Worm (Caenorhabditis elegans) whole organism, L1 larva: Measurements from ENCODE around the gene R02D5.8.

ENCODE experiments used
- C34B4.2 ChIP-seq: sonication (generic microtip); optimal IDR thresholded peaks from 2 replicates; lab custom pipeline; 2017; ENCODE audit warnings: mild to moderate bottlenecking, missing genetic modification characterization, missing compliant biosample characterization
- F16B12.6 ChIP-seq: fragments of 150-350 bp; optimal IDR thresholded peaks from 2 replicates; lab custom pipeline; 2014; ENCODE audit warnings: missing biosample characterization, missing genetic modification characterization
- aha-1 ChIP-seq: fragments of 150-350 bp; optimal IDR thresholded peaks from 2 replicates; lab custom pipeline; 2014; ENCODE audit warnings: missing biosample characterization, missing genetic modification characterization
- alr-1 ChIP-seq: fragments of 200-800 bp; sonication (Bioruptor generic); optimal IDR thresholded peaks from 2 replicates; lab custom pipeline; 2018; ENCODE audit warnings: borderline replicate concordance, mild to moderate bottlenecking, missing genetic modification characterization, missing compliant biosample characterization
- blmp-1 ChIP-seq: fragments of 150-350 bp; optimal IDR thresholded peaks from 2 replicates; lab custom pipeline; 2014; ENCODE audit warnings: missing biosample characterization, missing genetic modification characterization
- ceh-63 ChIP-seq: fragments of 200-800 bp; sonication (Bioruptor generic); optimal IDR thresholded peaks from 2 replicates; lab custom pipeline; 2018; ENCODE audit warnings: mild to moderate bottlenecking, missing genetic modification characterization, missing compliant biosample characterization
- ceh-8 ChIP-seq: fragments of 200-800 bp; sonication (Bioruptor generic); optimal IDR thresholded peaks from 2 replicates; lab custom pipeline; 2018; ENCODE audit warnings: mild to moderate bottlenecking, missing genetic modification characterization, moderate library complexity, missing compliant biosample characterization
- ceh-82 ChIP-seq, 3 experiments: fragments of 150-350 bp in 1 of 3; sonication (generic microtip) in 2 of 3; optimal IDR thresholded peaks; 2 replicates each; lab custom pipeline; 2014 to 2017; ENCODE audit warnings: missing biosample characterization in 3 of 3, missing genetic modification characterization in 3 of 3
- ceh-88 ChIP-seq: fragments of 200-800 bp; sonication (Bioruptor generic); IDR thresholded peaks from 2 replicates; pipeline ENCODE4 v1.3.6; 2022; ENCODE audit warnings: missing genetic modification characterization, missing compliant biosample characterization
- ceh-90 ChIP-seq: sonication (generic microtip); optimal IDR thresholded peaks from 2 replicates; lab custom pipeline; 2016; ENCODE audit warnings: missing genetic modification characterization, missing compliant biosample characterization
- ces-1 ChIP-seq: fragments of 150-350 bp; optimal IDR thresholded peaks from 2 replicates; lab custom pipeline; 2014; ENCODE audit warnings: missing biosample characterization, missing genetic modification reagents, missing genetic modification characterization
- dpl-1 ChIP-seq, 3 experiments: fragments of 150-350 bp in 2 of 3; sonication (generic microtip) in 1 of 3; optimal IDR thresholded peaks; 2 replicates each; lab custom pipeline; 2014 to 2017; ENCODE audit warnings: missing biosample characterization in 3 of 3, missing genetic modification characterization in 3 of 3, missing genetic modification reagents in 3 of 3
- dsc-1 ChIP-seq: sonication (generic microtip); optimal IDR thresholded peaks from 2 replicates; lab custom pipeline; 2016; ENCODE audit warnings: mild to moderate bottlenecking, missing genetic modification characterization, missing compliant biosample characterization
- efl-1 ChIP-seq, 4 experiments: fragments of 150-350 bp; optimal IDR thresholded peaks in 3 of 4; peaks in 1 of 4; 1 replicate in 1 of 4; 2 replicates in 3 of 4; lab custom pipeline; 2014; ENCODE audit warnings: missing biosample characterization in 2 of 4, missing genetic modification characterization in 2 of 4, missing genetic modification reagents in 2 of 4
- egl-27 ChIP-seq, 2 experiments: fragments of 150-350 bp in 1 of 2; sonication (generic microtip); optimal IDR thresholded peaks; 3 replicates each; lab custom pipeline; 2017 to 2018; ENCODE audit warnings: missing biosample characterization in 2 of 2, missing genetic modification characterization in 2 of 2, missing genetic modification reagents in 2 of 2
- elt-2 ChIP-seq: sonication (generic microtip); optimal IDR thresholded peaks from 2 replicates; lab custom pipeline; 2016; ENCODE audit warnings: missing genetic modification characterization, mild to moderate bottlenecking, inconsistent platforms, missing compliant biosample characterization, missing genetic modification reagents
- elt-3 ChIP-seq, 6 experiments: fragments of 150-350 bp in 1 of 6; sonication (generic microtip); optimal IDR thresholded peaks; 2 replicates each; lab custom pipeline; 2017 to 2018; ENCODE audit warnings: missing biosample characterization in 6 of 6, missing genetic modification characterization in 6 of 6, inconsistent platforms in 1 of 6
- grh-1 ChIP-seq: fragments of 200-800 bp; sonication (Bioruptor generic); IDR thresholded peaks from 2 replicates; pipeline ENCODE4 v1.3.6; 2022; ENCODE audit warnings: missing genetic modification reagents, missing genetic modification characterization, missing compliant biosample characterization
- hpl-2 ChIP-seq: fragments of 150-350 bp; optimal IDR thresholded peaks from 2 replicates; lab custom pipeline; 2014; ENCODE audit warnings: missing biosample characterization, missing genetic modification reagents, missing genetic modification characterization
- lin-14 ChIP-seq: fragments of 200-800 bp; sonication (Bioruptor generic); optimal IDR thresholded peaks from 2 replicates; lab custom pipeline; 2018; ENCODE audit warnings: mild to moderate bottlenecking, missing genetic modification characterization, moderate library complexity, missing compliant biosample characterization
- lin-15B ChIP-seq: fragments of 150-350 bp; sonication (generic microtip); optimal IDR thresholded peaks from 3 replicates; lab custom pipeline; 2014; ENCODE audit warnings: missing biosample characterization, missing genetic modification characterization
- lin-39 ChIP-seq: fragments of 150-350 bp; optimal IDR thresholded peaks from 2 replicates; lab custom pipeline; 2014; ENCODE audit warnings: missing biosample characterization, missing genetic modification reagents, missing genetic modification characterization
- lir-3 ChIP-seq: sonication (generic microtip); optimal IDR thresholded peaks from 2 replicates; lab custom pipeline; 2016; ENCODE audit warnings: mild to moderate bottlenecking, missing genetic modification characterization, moderate library complexity, missing compliant biosample characterization; ENCODE audit not compliant: poor library complexity
- mep-1 ChIP-seq: fragments of 150-350 bp; optimal IDR thresholded peaks from 2 replicates; lab custom pipeline; 2014; ENCODE audit warnings: missing biosample characterization, missing genetic modification characterization
- nhr-12 ChIP-seq: sonication (generic microtip); optimal IDR thresholded peaks from 2 replicates; lab custom pipeline; 2017; ENCODE audit warnings: missing biosample characterization, missing genetic modification characterization
- nhr-28 ChIP-seq: fragments of 150-350 bp; optimal IDR thresholded peaks from 2 replicates; lab custom pipeline; 2014; ENCODE audit warnings: missing biosample characterization, missing genetic modification characterization
- nhr-47 ChIP-seq: sonication (generic microtip); optimal IDR thresholded peaks from 2 replicates; lab custom pipeline; 2016; ENCODE audit warnings: mild to moderate bottlenecking, missing genetic modification characterization, moderate library complexity, missing compliant biosample characterization
- nhr-71 ChIP-seq: sonication (generic microtip); optimal IDR thresholded peaks from 2 replicates; lab custom pipeline; 2016; ENCODE audit warnings: mild to moderate bottlenecking, missing genetic modification characterization, moderate library complexity, missing compliant biosample characterization
- nhr-77 ChIP-seq: fragments of 150-350 bp; optimal IDR thresholded peaks from 2 replicates; lab custom pipeline; 2014; ENCODE audit warnings: missing biosample characterization, missing genetic modification characterization
- nhr-85 ChIP-seq: sonication (generic microtip); peaks from one replicate; lab custom pipeline; 2016; ENCODE audit warnings: missing genetic modification characterization, inconsistent platforms, missing compliant biosample characterization
- nhr-90 ChIP-seq: sonication (generic microtip); optimal IDR thresholded peaks from 2 replicates; lab custom pipeline; 2016; ENCODE audit warnings: mild to moderate bottlenecking, missing genetic modification characterization, missing compliant biosample characterization; ENCODE audit not compliant: poor library complexity
- pax-3 ChIP-seq: fragments of 200-800 bp; sonication (Bioruptor generic); optimal IDR thresholded peaks from 2 replicates; lab custom pipeline; 2018; ENCODE audit warnings: mild to moderate bottlenecking, missing genetic modification characterization, moderate library complexity, missing compliant biosample characterization
- pqm-1 ChIP-seq: sonication (generic microtip); optimal IDR thresholded peaks from 3 replicates; lab custom pipeline; 2017; ENCODE audit warnings: missing biosample characterization, missing genetic modification characterization
- snpc-4 ChIP-seq: fragments of 150-350 bp; optimal IDR thresholded peaks from 2 replicates; lab custom pipeline; 2014; ENCODE audit warnings: missing biosample characterization, missing genetic modification characterization
- snu-23 ChIP-seq: sonication (generic microtip); optimal IDR thresholded peaks from 2 replicates; lab custom pipeline; 2016; ENCODE audit warnings: missing genetic modification characterization, missing compliant biosample characterization
- sptf-1 ChIP-seq: fragments of 150-350 bp; optimal IDR thresholded peaks from 2 replicates; lab custom pipeline; 2014; ENCODE audit warnings: missing biosample characterization, missing genetic modification characterization
- tlp-1 ChIP-seq: fragments of 150-350 bp; optimal IDR thresholded peaks from 2 replicates; lab custom pipeline; 2014; ENCODE audit warnings: missing biosample characterization, missing genetic modification characterization
- unc-30 ChIP-seq: sonication (generic microtip); optimal IDR thresholded peaks from 2 replicates; lab custom pipeline; 2017; ENCODE audit warnings: missing biosample characterization, missing genetic modification characterization
- unc-62 ChIP-seq: fragments of 150-350 bp; optimal IDR thresholded peaks from 2 replicates; lab custom pipeline; 2014; ENCODE audit warnings: missing biosample characterization, missing genetic modification reagents, missing genetic modification characterization
- unc-86 ChIP-seq: sonication (generic microtip); optimal IDR thresholded peaks from 2 replicates; lab custom pipeline; 2016; ENCODE audit warnings: missing genetic modification characterization, missing compliant biosample characterization
- vab-15 ChIP-seq: sonication (generic microtip); optimal IDR thresholded peaks from 2 replicates; lab custom pipeline; 2017; ENCODE audit warnings: missing genotype, mild to moderate bottlenecking, missing genetic modification characterization, missing compliant biosample characterization

R02D5.8 gene

DNA sequence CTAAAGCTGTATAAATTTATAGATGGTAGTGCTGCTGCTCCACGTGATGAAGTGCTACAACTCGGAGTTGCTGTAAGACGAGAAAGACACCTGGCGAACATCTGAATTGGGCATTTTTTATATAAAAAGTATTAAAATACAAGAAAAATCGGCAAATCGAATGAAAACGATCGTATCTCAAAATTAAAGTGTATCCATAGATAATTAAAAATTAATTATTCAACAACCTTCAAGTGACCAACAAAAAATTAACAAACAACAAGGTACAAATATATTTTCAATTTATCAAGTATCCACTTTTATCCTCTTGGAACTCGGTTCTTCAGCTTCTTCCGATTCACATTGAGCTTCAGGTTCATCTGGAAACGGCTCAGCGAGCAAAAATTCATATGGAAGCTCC, at the start of gene R02D5.8:
Gene R02D5.8, minus strand, starts transcription at position 101 of the 400 bp plus-strand sequence.
- TF ChIP-seq ceh-82 (tag; optimal IDR thresholded peaks at IDR 0.05; lab: Kevin White, UChicago) (no peak), dsc-1 (no peak), unc-62 (GFP tag; lab: Kevin White, UChicago) (no peak), pax-3 (tag; lab: Kevin White, UChicago) (no peak), nhr-77 (tag; lab: Kevin White, UChicago) (no peak), unc-86 (tag; lab: Kevin White, UChicago) (no peak), sptf-1 (tag; lab: Kevin White, UChicago) (no peak), ceh-90 (tag; lab: Kevin White, UChicago) (no peak), ceh-88 (GFP tag; lab: Robert Waterston, UW) (no peak), blmp-1 (tag; lab: Kevin White, UChicago) (no peak), lin-39 (no peak), egl-27 (tag; optimal IDR thresholded peaks at IDR 0.05; lab: Kevin White, UChicago) (no peak), snu-23 (GFP tag; lab: Kevin White, UChicago) (no peak), F16B12.6 (tag; lab: Kevin White, UChicago) (no peak), C34B4.2 (tag; lab: Kevin White, UChicago) (no peak)

DNA sequence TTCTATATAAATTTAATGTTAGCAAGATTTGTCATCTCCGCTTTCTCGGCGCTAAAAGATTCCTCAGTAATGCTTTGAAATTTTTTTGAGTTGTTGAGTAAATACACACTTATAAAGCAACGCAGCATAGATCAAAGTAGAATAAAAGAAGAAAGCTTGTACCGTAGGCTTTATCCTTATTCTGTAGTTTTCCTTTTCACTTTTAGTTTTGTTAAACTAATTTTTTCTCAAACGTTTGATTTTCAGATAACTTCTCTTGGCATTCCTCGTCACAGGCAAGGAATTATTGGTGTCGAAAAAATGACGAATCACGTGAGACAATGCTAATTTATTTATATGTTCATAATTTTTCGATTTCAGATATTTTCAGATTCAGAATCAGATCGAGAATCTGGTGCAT, 43.4 kb upstream of the R02D5.8 start, which contains the start of gene C53A5.11:
Gene C53A5.11, plus strand, starts transcription at position 301 of the 400 bp plus-strand sequence.
- TF ChIP-seq lin-15B (no peak), grh-1 (GFP tag; lab: Robert Waterston, UW) (no peak)

DNA sequence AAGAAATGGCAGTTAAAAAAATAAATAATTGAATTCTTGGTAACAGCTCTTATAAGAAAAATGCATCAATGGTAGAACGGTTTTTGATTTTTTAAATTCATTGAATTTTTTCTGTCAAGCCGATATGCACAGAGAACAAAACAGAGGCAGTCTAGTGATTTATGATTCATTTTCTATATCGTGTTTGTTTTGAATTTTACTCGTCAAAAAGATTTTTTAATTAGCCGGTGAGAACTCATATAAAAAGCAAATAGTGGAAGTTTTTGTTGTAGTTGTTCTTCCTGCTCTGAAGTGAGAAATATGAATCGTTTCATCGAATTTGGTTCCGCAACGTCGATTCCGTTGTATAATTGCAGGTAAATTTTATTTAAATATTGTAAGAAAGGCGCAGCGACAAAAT, 40.1 kb upstream of the R02D5.8 start, which contains the start of gene srt-32:
Gene srt-32, plus strand, starts transcription at position 301 of the 400 bp plus-strand sequence.
- TF ChIP-seq dpl-1 (GFP tag; optimal IDR thresholded peaks at IDR 0.05; lab: Kevin White, UChicago) (no peak), nhr-90 (tag; lab: Kevin White, UChicago) (no peak)

DNA sequence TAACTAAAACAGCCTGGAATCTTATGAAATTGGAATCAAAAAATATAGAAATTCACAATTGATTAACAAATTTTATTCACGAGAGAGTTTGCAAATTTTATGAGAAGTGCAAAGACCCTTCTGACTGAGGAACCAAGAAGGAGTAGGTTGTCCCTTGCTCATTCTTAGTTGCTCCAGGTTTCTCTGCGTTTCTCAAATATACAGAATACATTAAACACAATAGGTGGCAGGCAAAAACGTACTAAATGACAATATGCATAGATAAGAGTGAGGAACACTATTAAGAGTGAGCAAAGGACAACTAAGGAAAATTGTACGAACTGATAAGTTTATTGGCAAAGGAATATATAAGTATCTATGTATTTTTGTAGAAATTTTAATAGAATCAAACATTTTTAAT, 39.6 kb upstream of the R02D5.8 start, which contains the start of gene C53A5.9:
Gene C53A5.9, minus strand, starts transcription at position 101 of the 400 bp plus-strand sequence.
- TF ChIP-seq elt-2 = no peak
- TF ChIP-seq efl-1 (optimal IDR thresholded peaks at IDR 0.05; lab: Kevin White, UChicago) = no peak
- TF ChIP-seq efl-1 (GFP tag; optimal IDR thresholded peaks at IDR 0.05 in 1 of 2; lab: Kevin White, UChicago) = peak in 1 of 2 experiments; percentile 14

DNA sequence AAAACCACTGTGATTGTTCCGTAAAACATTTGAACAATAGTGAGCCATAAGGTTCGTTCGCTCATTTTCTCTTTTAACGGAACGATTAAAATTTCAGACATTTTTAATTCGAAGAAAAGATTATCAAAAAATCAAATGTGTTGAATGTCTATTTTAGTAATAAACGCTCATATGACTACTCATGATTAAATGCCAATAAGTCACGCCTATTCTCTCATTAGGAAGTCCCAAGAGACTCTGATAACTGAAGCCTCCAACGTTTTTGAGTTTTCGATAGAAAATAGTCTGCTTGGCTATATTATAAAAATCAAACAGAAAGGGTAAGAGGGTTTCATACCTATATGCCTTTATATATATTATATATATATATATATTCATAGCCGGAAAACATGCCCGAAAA, 37.0 kb upstream of the R02D5.8 start, which contains the start of gene srg-47:
Gene srg-47, minus strand, starts transcription at position 101 of the 400 bp plus-strand sequence.
- no peak for TF ChIP-seq snpc-4 (tag; lab: Kevin White, UChicago)
- TF ChIP-seq lin-39 = no peak
- no peak for TF ChIP-seq hpl-2 (GFP tag; lab: Kevin White, UChicago)
- TF ChIP-seq nhr-90 (tag; lab: Kevin White, UChicago) = no peak
- no peak for TF ChIP-seq lir-3 (tag; lab: Kevin White, UChicago)
- TF ChIP-seq ceh-8 (GFP tag; lab: Kevin White, UChicago) = peak; percentile 41
- no peak for TF ChIP-seq ces-1

DNA sequence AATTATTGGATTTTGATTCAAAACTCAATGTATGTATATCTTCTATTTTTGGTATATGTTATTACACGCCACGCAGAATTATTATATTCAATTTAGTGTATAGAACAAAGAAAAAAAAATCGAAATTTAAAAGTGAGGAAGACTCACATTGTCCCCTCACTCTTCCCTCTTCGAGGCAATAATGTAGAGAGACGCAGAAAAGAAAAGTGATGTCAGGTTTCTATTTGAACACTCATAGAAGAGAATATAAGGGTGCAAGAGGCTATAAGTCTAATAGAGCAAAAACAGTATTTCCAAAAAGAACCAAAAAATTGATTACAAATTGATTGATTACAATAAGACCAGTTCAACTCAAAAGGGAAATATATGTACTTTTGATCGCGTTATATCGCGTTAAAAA, 29.3 kb upstream of the R02D5.8 start:
- peak; percentile 71 for TF ChIP-seq blmp-1 (tag; lab: Kevin White, UChicago)
- TF ChIP-seq grh-1 (GFP tag; lab: Robert Waterston, UW) = no peak
- TF ChIP-seq nhr-71 = no peak
- no peak for TF ChIP-seq pqm-1 (tag; lab: Kevin White, UChicago)
- TF ChIP-seq tlp-1 (tag; lab: Kevin White, UChicago) = no peak
- no peak for TF ChIP-seq elt-3 (tag; optimal IDR thresholded peaks at IDR 0.05; lab: Kevin White, UChicago)
- TF ChIP-seq alr-1 (tag; lab: Kevin White, UChicago) = no peak
- TF ChIP-seq C34B4.2 (tag; lab: Kevin White, UChicago) = no peak
- TF ChIP-seq nhr-28 (tag; lab: Kevin White, UChicago) = no peak
- TF ChIP-seq sptf-1 (tag; lab: Kevin White, UChicago) = no peak
- no peak for TF ChIP-seq lin-15B
- TF ChIP-seq lin-14 (GFP tag; lab: Kevin White, UChicago) = no peak
- no peak for TF ChIP-seq snpc-4 (tag; lab: Kevin White, UChicago)
- no peak for TF ChIP-seq aha-1 (tag; lab: Kevin White, UChicago)
- no peak for TF ChIP-seq ceh-63 (GFP tag; lab: Kevin White, UChicago)
- no peak for TF ChIP-seq nhr-47 (tag; lab: Kevin White, UChicago)
- TF ChIP-seq nhr-85 (tag; lab: Kevin White, UChicago) = no peak
- TF ChIP-seq nhr-12 (tag; lab: Kevin White, UChicago) = no peak
- TF ChIP-seq vab-15 (tag; lab: Kevin White, UChicago) = no peak
- no peak for TF ChIP-seq efl-1 (optimal IDR thresholded peaks at IDR 0.05; lab: Kevin White, UChicago)
- TF ChIP-seq efl-1 (GFP tag; optimal IDR thresholded peaks at IDR 0.05 in 1 of 2; lab: Kevin White, UChicago) = peak in 1 of 2 experiments; percentile 10
- no peak for TF ChIP-seq snu-23 (GFP tag; lab: Kevin White, UChicago)
- peak; percentile 17 for TF ChIP-seq mep-1
- no peak for TF ChIP-seq unc-30 (tag; lab: Kevin White, UChicago)
